Worm (Caenorhabditis elegans) whole organism, late embryonic: Measurements from ENCODE around the gene atg-18.

Experiments
- C08G9.2 ChIP-seq: sonication (generic microtip); optimal IDR thresholded peaks from 2 replicates; lab custom pipeline; 2016; ENCODE audit warnings: mild to moderate bottlenecking, missing genetic modification characterization, moderate library complexity, missing compliant biosample characterization
- F13H6.1 ChIP-seq: sonication (generic microtip); optimal IDR thresholded peaks from 2 replicates; lab custom pipeline; 2016; ENCODE audit warnings: missing genetic modification characterization, missing compliant biosample characterization
- K09A11.1 ChIP-seq: sonication (generic microtip); optimal IDR thresholded peaks from 2 replicates; lab custom pipeline; 2017; ENCODE audit warnings: antibody characterized with exemption, mild to moderate bottlenecking, missing genetic modification characterization, missing compliant biosample characterization; ENCODE audit not compliant: insufficient read depth
- T23F11.4 ChIP-seq: fragments of 200-800 bp; sonication (Bioruptor generic); optimal IDR thresholded peaks from 2 replicates; lab custom pipeline; 2018; ENCODE audit warnings: mild to moderate bottlenecking, missing genetic modification characterization, missing compliant biosample characterization
- ahr-1 ChIP-seq: sonication (generic microtip); optimal IDR thresholded peaks from 2 replicates; lab custom pipeline; 2016; ENCODE audit warnings: missing genetic modification characterization, missing compliant biosample characterization
- ama-1 ChIP-seq: fragments of 150-350 bp; optimal IDR thresholded peaks from 2 replicates; lab custom pipeline; 2014
- ceh-14 ChIP-seq: sonication (generic microtip); optimal IDR thresholded peaks from 2 replicates; lab custom pipeline; 2016; ENCODE audit warnings: missing genotype, missing genetic modification characterization, missing compliant biosample characterization
- ceh-18 ChIP-seq: sonication (generic microtip); optimal IDR thresholded peaks from 2 replicates; lab custom pipeline; 2016; ENCODE audit warnings: missing genetic modification characterization, missing compliant biosample characterization
- ceh-19 ChIP-seq: fragments of 200-800 bp; sonication (Bioruptor generic); optimal IDR thresholded peaks from 2 replicates; lab custom pipeline; 2018; ENCODE audit warnings: mild to moderate bottlenecking, missing genetic modification characterization, missing compliant biosample characterization
- ceh-2 ChIP-seq: sonication (generic microtip); optimal IDR thresholded peaks from 2 replicates; lab custom pipeline; 2016; ENCODE audit warnings: missing genotype, missing genetic modification characterization, missing compliant biosample characterization
- ceh-30 ChIP-seq: fragments of 150-350 bp; optimal IDR thresholded peaks from 2 replicates; lab custom pipeline; 2014; ENCODE audit warnings: missing biosample characterization, missing genetic modification characterization
- ceh-34 ChIP-seq: sonication (generic microtip); optimal IDR thresholded peaks from 2 replicates; lab custom pipeline; 2016; ENCODE audit warnings: mild to moderate bottlenecking, missing genetic modification characterization, missing compliant biosample characterization
- ceh-45 ChIP-seq: fragments of 200-800 bp; sonication (Bioruptor generic); IDR thresholded peaks from 2 replicates; pipeline ENCODE4 v1.3.6; 2022; ENCODE audit warnings: missing genetic modification reagents, missing genetic modification characterization, missing compliant biosample characterization
- ceh-48 ChIP-seq: sonication (generic microtip); optimal IDR thresholded peaks from 2 replicates; lab custom pipeline; 2016; ENCODE audit warnings: missing genetic modification characterization, inconsistent platforms, missing compliant biosample characterization
- ceh-6 ChIP-seq: fragments of 200-800 bp; sonication (Bioruptor generic); optimal IDR thresholded peaks from 2 replicates; lab custom pipeline; 2018; ENCODE audit warnings: mild to moderate bottlenecking, missing genetic modification characterization, missing compliant biosample characterization
- ceh-9 ChIP-seq: sonication (generic microtip); optimal IDR thresholded peaks from 2 replicates; lab custom pipeline; 2016; ENCODE audit warnings: mild to moderate bottlenecking, missing genetic modification characterization, inconsistent platforms, missing compliant biosample characterization
- dmd-4 ChIP-seq: sonication (generic microtip); optimal IDR thresholded peaks from 2 replicates; lab custom pipeline; 2016; ENCODE audit warnings: borderline replicate concordance, missing genetic modification characterization, missing compliant biosample characterization
- elt-4 ChIP-seq: sonication (generic microtip); optimal IDR thresholded peaks from 2 replicates; lab custom pipeline; 2016; ENCODE audit warnings: missing genetic modification characterization, missing compliant biosample characterization
- ets-4 ChIP-seq: sonication (generic microtip); optimal IDR thresholded peaks from 2 replicates; lab custom pipeline; 2016; ENCODE audit warnings: missing genetic modification characterization, missing compliant biosample characterization
- fkh-6 ChIP-seq: sonication (generic microtip); optimal IDR thresholded peaks from 2 replicates; lab custom pipeline; 2016; ENCODE audit warnings: missing genetic modification characterization, missing compliant biosample characterization
- gmeb-2 ChIP-seq: sonication (generic microtip); optimal IDR thresholded peaks from 2 replicates; lab custom pipeline; 2016; ENCODE audit warnings: missing genetic modification characterization, inconsistent platforms, missing compliant biosample characterization
- hlh-13 ChIP-seq: fragments of 200-800 bp; sonication (Bioruptor generic); optimal IDR thresholded peaks from 2 replicates; lab custom pipeline; 2018; ENCODE audit warnings: mild to moderate bottlenecking, missing genetic modification characterization, missing compliant biosample characterization
- hlh-8 ChIP-seq: sonication (generic microtip); optimal IDR thresholded peaks from 2 replicates; lab custom pipeline; 2016; ENCODE audit warnings: missing genotype, missing genetic modification characterization, missing compliant biosample characterization
- madf-2 ChIP-seq: sonication (generic microtip); optimal IDR thresholded peaks from 2 replicates; lab custom pipeline; 2017; ENCODE audit warnings: missing genetic modification characterization, missing compliant biosample characterization
- odd-2 ChIP-seq: sonication (generic microtip); optimal IDR thresholded peaks from 2 replicates; lab custom pipeline; 2017; ENCODE audit warnings: antibody characterized with exemption, mild to moderate bottlenecking, missing genetic modification characterization, missing compliant biosample characterization
- pag-3 ChIP-seq: sonication (generic microtip); optimal IDR thresholded peaks from 2 replicates; lab custom pipeline; 2016; ENCODE audit warnings: missing compliant biosample characterization, missing genetic modification characterization, borderline replicate concordance
- pat-9 ChIP-seq: fragments of 200-800 bp; sonication (Bioruptor generic); optimal IDR thresholded peaks from 2 replicates; lab custom pipeline; 2018; ENCODE audit warnings: mild to moderate bottlenecking, missing genetic modification characterization, moderate library complexity, missing compliant biosample characterization
- pha-2 ChIP-seq: sonication (generic microtip); optimal IDR thresholded peaks from 2 replicates; lab custom pipeline; 2017; ENCODE audit warnings: mild to moderate bottlenecking, missing genetic modification characterization, missing compliant biosample characterization
- pha-4 ChIP-seq: fragments of 150-350 bp; optimal IDR thresholded peaks from 2 replicates; lab custom pipeline; 2018; ENCODE audit warnings: missing biosample characterization, missing genetic modification reagents, missing genetic modification characterization
- pqm-1 ChIP-seq: sonication (generic microtip); optimal IDR thresholded peaks from 2 replicates; lab custom pipeline; 2016; ENCODE audit warnings: missing genetic modification characterization, missing compliant biosample characterization
- ref-2 ChIP-seq: sonication (generic microtip); optimal IDR thresholded peaks from 2 replicates; lab custom pipeline; 2016; ENCODE audit warnings: missing genetic modification characterization, missing compliant biosample characterization
- sdc-2 ChIP-seq: sonication (generic microtip); optimal IDR thresholded peaks from 2 replicates; lab custom pipeline; 2016; ENCODE audit warnings: missing genotype, missing genetic modification characterization, missing compliant biosample characterization
- sox-4 ChIP-seq: sonication (generic microtip); optimal IDR thresholded peaks from 2 replicates; lab custom pipeline; 2017; ENCODE audit warnings: mild to moderate bottlenecking, missing genetic modification characterization, inconsistent platforms, missing compliant biosample characterization
- tbx-2 ChIP-seq: sonication (generic microtip); optimal IDR thresholded peaks from 2 replicates; lab custom pipeline; 2016; ENCODE audit warnings: missing genetic modification characterization, missing compliant biosample characterization
- ttx-3 ChIP-seq: sonication (generic microtip); optimal IDR thresholded peaks from 2 replicates; lab custom pipeline; 2016; ENCODE audit warnings: missing genetic modification reagents, missing genetic modification characterization, missing compliant biosample characterization
- unc-3 ChIP-seq, 2 experiments: fragments of 200-800 bp in 1 of 2; sonication (Bioruptor generic) in 1 of 2; sonication (generic microtip) in 1 of 2; conservative IDR thresholded peaks in 1 of 2; optimal IDR thresholded peaks in 1 of 2; 2 replicates each; pipeline versions ENCODE4 v1.3.6 to Lab custom; 2016 to 2022; ENCODE audit warnings: missing compliant biosample characterization in 2 of 2, missing genetic modification characterization in 2 of 2, missing genetic modification reagents in 1 of 2
- unc-42 ChIP-seq: sonication (generic microtip); optimal IDR thresholded peaks from 2 replicates; lab custom pipeline; 2016; ENCODE audit warnings: missing genotype, missing genetic modification characterization, missing compliant biosample characterization
- unc-86 ChIP-seq: sonication (generic microtip); optimal IDR thresholded peaks from 2 replicates; lab custom pipeline; 2016; ENCODE audit warnings: missing genetic modification characterization, missing compliant biosample characterization
- ztf-16 ChIP-seq: sonication (generic microtip); optimal IDR thresholded peaks from 2 replicates; lab custom pipeline; 2017; ENCODE audit warnings: missing genetic modification characterization, missing compliant biosample characterization

atg-18 gene

DNA sequence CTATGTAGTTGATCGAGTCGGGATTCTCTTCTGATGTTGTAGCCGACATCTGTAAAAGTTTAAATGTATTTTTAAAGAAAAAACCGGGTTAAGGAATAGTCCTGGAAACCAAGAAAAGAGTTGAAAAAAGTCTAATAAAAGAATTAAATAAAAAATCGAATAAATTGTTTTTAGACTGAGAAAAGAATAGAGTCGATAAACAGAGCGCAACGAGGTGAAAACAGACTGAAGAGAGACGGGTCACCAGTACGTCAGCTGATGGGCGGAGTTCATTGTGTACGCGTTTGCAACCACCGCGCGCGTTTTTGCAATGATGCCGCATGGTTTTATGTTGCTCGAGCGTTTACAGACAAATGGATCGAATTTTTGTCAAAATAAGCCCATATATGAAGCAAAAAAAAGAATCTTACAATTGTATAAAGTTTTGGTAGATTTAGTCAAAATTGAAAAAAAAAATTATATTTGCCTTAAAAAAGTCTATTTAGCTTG lies at the start of gene atg-18 (continued):
- peak; percentile 55 for TF ChIP-seq F13H6.1 (tag; lab: Kevin White, UChicago)
- TF ChIP-seq pha-4 (tag; lab: Kevin White, UChicago): no peak
- TF ChIP-seq sdc-2 (tag; lab: Kevin White, UChicago): peak; percentile 21
- peak; percentile 17 for TF ChIP-seq fkh-6 (tag; lab: Kevin White, UChicago)
- TF ChIP-seq gmeb-2 (tag; lab: Kevin White, UChicago): peak; percentile 43
- no peak for TF ChIP-seq unc-3 (GFP tag; conservative IDR thresholded peaks at IDR 0.05; lab: Robert Waterston, UW)
- TF ChIP-seq unc-3 (tag; optimal IDR thresholded peaks at IDR 0.05; lab: Kevin White, UChicago): peak; percentile 63
- peak; percentile 36 for TF ChIP-seq pqm-1 (tag; lab: Kevin White, UChicago)
- TF ChIP-seq pag-3 (tag; lab: Kevin White, UChicago): no peak
- no peak for TF ChIP-seq hlh-13 (GFP tag; lab: Kevin White, UChicago)
- TF ChIP-seq ttx-3 (tag; lab: Kevin White, UChicago): peak; percentile 65
- TF ChIP-seq ceh-45: no peak
- TF ChIP-seq dmd-4 (tag; lab: Kevin White, UChicago): no peak
- peak; percentile 68 for TF ChIP-seq ceh-2
- TF ChIP-seq unc-42 (tag; lab: Kevin White, UChicago): peak; percentile 49
- TF ChIP-seq T23F11.4 (GFP tag; lab: Kevin White, UChicago): no peak
- TF ChIP-seq, all 69 proteins: peak for 39

DNA sequence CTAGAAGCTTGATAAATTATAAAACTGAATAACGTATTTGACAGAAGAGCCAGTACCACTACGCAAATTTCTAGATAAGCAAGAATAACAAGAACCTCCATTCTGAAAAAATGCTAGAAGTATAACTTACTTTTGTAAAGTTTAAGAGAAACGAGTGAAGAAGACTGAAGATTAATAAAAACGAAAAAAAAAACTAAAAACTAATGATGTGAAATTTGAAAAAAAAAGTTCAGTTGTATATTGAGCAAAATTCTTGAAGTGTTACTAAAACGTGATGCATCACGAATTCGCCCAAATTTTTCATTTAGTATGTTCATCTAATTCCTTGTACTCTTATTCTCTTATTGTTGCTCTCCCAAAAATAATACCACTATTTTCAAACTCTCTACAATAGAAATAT lies 46.1 kb upstream of the atg-18 start, which contains the start of gene ZC190.6:
ZC190.6 (minus strand) TSS at position 101 of the 400 bp plus-strand sequence.
- no peak for TF ChIP-seq elt-4 (tag; lab: Kevin White, UChicago)
- no peak for TF ChIP-seq ceh-18 (tag; lab: Kevin White, UChicago)
- TF ChIP-seq ceh-6 (GFP tag; lab: Kevin White, UChicago): no peak
- no peak for TF ChIP-seq pqm-1 (tag; lab: Kevin White, UChicago)
- no peak for TF ChIP-seq ceh-48
- no peak for TF ChIP-seq ceh-14 (tag; lab: Kevin White, UChicago)
- no peak for TF ChIP-seq pag-3 (tag; lab: Kevin White, UChicago)
- TF ChIP-seq ceh-45: no peak
- TF ChIP-seq K09A11.1 (tag; lab: Kevin White, UChicago): no peak
- no peak for TF ChIP-seq T23F11.4 (GFP tag; lab: Kevin White, UChicago)
- no peak for TF ChIP-seq pha-2 (tag; lab: Kevin White, UChicago)
- no peak for TF ChIP-seq unc-3 (GFP tag; conservative IDR thresholded peaks at IDR 0.05; lab: Robert Waterston, UW)
- no peak for TF ChIP-seq unc-3 (tag; optimal IDR thresholded peaks at IDR 0.05; lab: Kevin White, UChicago)
- TF ChIP-seq sox-4 (tag; lab: Kevin White, UChicago): no peak
- TF ChIP-seq ref-2 (tag; lab: Kevin White, UChicago): no peak
- TF ChIP-seq ztf-16: no peak
- no peak for TF ChIP-seq unc-86 (tag; lab: Kevin White, UChicago)
- TF ChIP-seq fkh-6 (tag; lab: Kevin White, UChicago): no peak

DNA sequence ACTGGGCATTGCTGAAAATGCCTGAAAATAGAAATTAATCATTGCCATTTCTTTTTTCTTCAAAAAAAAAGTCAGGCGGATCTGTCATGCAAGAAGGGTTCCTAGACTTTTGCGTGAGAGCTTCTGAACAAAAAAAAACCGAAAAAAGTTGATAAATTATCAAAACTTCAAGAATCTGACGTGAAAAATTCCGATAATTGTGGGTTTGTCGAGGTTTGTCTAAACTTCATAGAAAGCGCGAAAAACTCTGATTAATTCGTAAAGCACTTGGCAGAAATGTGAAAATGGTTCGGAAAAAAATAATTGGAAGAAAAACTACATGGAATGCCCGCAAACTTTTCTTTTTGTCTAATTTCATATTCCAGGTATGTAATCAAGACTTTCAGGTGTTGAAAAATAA lies 42.4 kb upstream of the atg-18 start, which contains the start of gene ZC190.5:
ZC190.5 (minus strand) TSS at position 101 of the 400 bp plus-strand sequence.
- TF ChIP-seq ref-2 (tag; lab: Kevin White, UChicago) (no peak), ceh-9 (no peak), hlh-8 (tag; lab: Kevin White, UChicago) (no peak), pat-9 (tag; lab: Kevin White, UChicago) (no peak), pha-4 (tag; lab: Kevin White, UChicago) (no peak), odd-2 (tag; lab: Kevin White, UChicago) (no peak), C08G9.2 (tag; lab: Kevin White, UChicago) (no peak), ceh-30 (tag; lab: Kevin White, UChicago) (no peak), ceh-34 (tag; lab: Kevin White, UChicago) (no peak), ceh-19 (no peak), ahr-1 (no peak), madf-2 (tag; lab: Kevin White, UChicago) (no peak), gmeb-2 (tag; lab: Kevin White, UChicago) (no peak), ets-4 (tag; lab: Kevin White, UChicago) (no peak), unc-3 (GFP tag; conservative IDR thresholded peaks at IDR 0.05; lab: Robert Waterston, UW) (no peak), unc-3 (tag; optimal IDR thresholded peaks at IDR 0.05; lab: Kevin White, UChicago) (no peak), ama-1 (lab: Kevin White, UChicago) (no peak), tbx-2 (no peak), ztf-16 (no peak)
